Worm (Caenorhabditis elegans): ENCODE measurements around the gene hip-1.

DNA sequence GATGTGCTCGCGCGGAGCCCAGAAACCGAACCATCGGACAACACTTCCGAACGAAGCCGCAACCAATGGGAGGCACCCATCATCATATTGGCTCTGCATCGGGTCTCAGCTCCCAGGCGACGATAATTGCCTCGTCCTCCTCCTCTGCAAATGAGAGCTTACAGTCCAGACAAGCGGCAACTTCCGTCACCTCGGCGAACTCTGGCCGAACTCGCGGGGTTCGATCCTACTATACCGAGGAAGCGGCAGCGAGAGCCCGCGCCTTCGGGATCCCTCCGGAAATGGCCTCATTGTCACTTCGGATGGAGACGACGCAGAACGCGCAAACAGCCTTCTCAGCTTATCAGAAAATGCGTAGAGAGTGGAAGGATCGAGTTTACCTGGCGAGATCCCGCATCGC, 32.7 kb upstream of the hip-1 start:
- TF ChIP-seq ceh-39 (tag; optimal IDR thresholded peaks at IDR 0.05) (no peak), blmp-1 (tag; optimal IDR thresholded peaks at IDR 0.05) (no peak), nhr-237 (tag; optimal IDR thresholded peaks at IDR 0.05) (no peak), ces-1 (GFP tag; optimal IDR thresholded peaks at IDR 0.05) (no peak), ceh-83 (GFP tag; optimal IDR thresholded peaks at IDR 0.05) (no peak), elt-1 (tag; optimal IDR thresholded peaks at IDR 0.05; ENCODE audit: borderline replicate concordance, insufficient read depth) (no peak), lsy-2 (tag; optimal IDR thresholded peaks at IDR 0.05) (no peak), drap-1 (GFP tag; optimal IDR thresholded peaks at IDR 0.05) (no peak)
